Fruit fly (Drosophila melanogaster) whole organism, wandering third instar larva: Measurements from ENCODE around the gene CG32236.

Source experiments
- Abd-B ChIP-seq: fragments of >200 bp; optimal IDR thresholded peaks from 2 replicates; lab custom pipeline; 2017; ENCODE audit warnings: missing biosample characterization, missing genetic modification characterization
- CG32264 ChIP-seq: fragments of 200-800 bp; sonication (Bioruptor generic); optimal IDR thresholded peaks from 2 replicates; lab custom pipeline; 2016; ENCODE audit warnings: missing biosample characterization, missing genetic modification characterization
- CG9705 ChIP-seq: fragments of 200-800 bp; sonication (Bioruptor generic); optimal IDR thresholded peaks from 2 replicates; lab custom pipeline; 2018; ENCODE audit warnings: missing biosample characterization, mild to moderate bottlenecking, missing genetic modification characterization
- CrebA ChIP-seq: fragments of 200-800 bp; sonication (Bioruptor generic); optimal IDR thresholded peaks from 2 replicates; lab custom pipeline; 2016; ENCODE audit warnings: missing biosample characterization, mild to moderate bottlenecking, missing genetic modification characterization, borderline replicate concordance
- Dfd ChIP-seq: fragments of >200 bp; optimal IDR thresholded peaks from 2 replicates; lab custom pipeline; 2017; ENCODE audit warnings: missing biosample characterization, missing genetic modification characterization
- Dif ChIP-seq: fragments of 200-275, 200-300 bp; sonication (Bioruptor generic); optimal IDR thresholded peaks from 2 replicates; lab custom pipeline; 2018; ENCODE audit warnings: missing biosample characterization, missing genetic modification characterization; ENCODE audit not compliant: partially characterized antibody
- GATAd ChIP-seq: sonication (Bioruptor generic); optimal IDR thresholded peaks from 2 replicates; lab custom pipeline; 2016; ENCODE audit warnings: missing biosample characterization, missing genetic modification characterization
- HLH106 ChIP-seq: fragments of 200-800 bp; optimal IDR thresholded peaks from 3 replicates; lab custom pipeline; 2019; ENCODE audit warnings: missing biosample characterization, mild to moderate bottlenecking, missing genetic modification characterization, moderate library complexity
- Hnf4 ChIP-seq: fragments of 200-800 bp; sonication (Bioruptor generic); optimal IDR thresholded peaks from 2 replicates; lab custom pipeline; 2016; ENCODE audit warnings: missing biosample characterization, mild to moderate bottlenecking, missing genetic modification characterization
- Hr78 ChIP-seq: fragments of >200 bp; optimal IDR thresholded peaks from 2 replicates; lab custom pipeline; 2017; ENCODE audit warnings: missing biosample characterization, missing genetic modification characterization
- Hr83 ChIP-seq: fragments of 200-300 bp; sonication (Bioruptor generic); optimal IDR thresholded peaks from 2 replicates; lab custom pipeline; 2016; ENCODE audit warnings: missing biosample characterization, mild to moderate bottlenecking, missing genetic modification characterization, moderate library complexity; ENCODE audit not compliant: poor library complexity, severe bottlenecking
- Jra ChIP-seq: sonication (Bioruptor generic); optimal IDR thresholded peaks from 2 replicates; lab custom pipeline; 2016; ENCODE audit warnings: missing biosample characterization, missing genetic modification characterization
- Myc ChIP-seq: fragments of >200 bp; optimal IDR thresholded peaks from 2 replicates; lab custom pipeline; 2017
- N ChIP-seq: fragments of >200 bp; optimal IDR thresholded peaks from 2 replicates; lab custom pipeline; 2018; ENCODE audit warnings: missing biosample characterization, missing external identifiers, missing genetic modification characterization
- OdsH ChIP-seq: fragments of 200-800 bp; sonication (Bioruptor generic); optimal IDR thresholded peaks from 2 replicates; lab custom pipeline; 2016; ENCODE audit warnings: missing biosample characterization, mild to moderate bottlenecking, missing genetic modification characterization
- Rel ChIP-seq, 2 experiments: fragments of 200-800 bp; sonication (Bioruptor generic) in 1 of 2; optimal IDR thresholded peaks; 2 replicates in 1 of 2; 3 replicates in 1 of 2; lab custom pipeline; 2016 to 2019; ENCODE audit warnings: mild to moderate bottlenecking in 2 of 2, missing biosample characterization in 2 of 2, missing genetic modification characterization in 2 of 2, moderate library complexity in 1 of 2
- Sp1 ChIP-seq: fragments of 200-800 bp; sonication (Bioruptor generic); optimal IDR thresholded peaks from 3 replicates; lab custom pipeline; 2019; ENCODE audit warnings: missing biosample characterization, mild to moderate bottlenecking, missing genetic modification characterization, moderate library complexity
- Vsx2 ChIP-seq: fragments of 200-300, 225-300 bp; sonication (Bioruptor generic); optimal IDR thresholded peaks from 2 replicates; lab custom pipeline; 2018; ENCODE audit warnings: missing biosample characterization, missing genetic modification characterization; ENCODE audit not compliant: partially characterized antibody
- br ChIP-seq: fragments of 200-800 bp; sonication (Bioruptor generic); optimal IDR thresholded peaks from 2 replicates; lab custom pipeline; 2016; ENCODE audit warnings: missing biosample characterization, missing genetic modification characterization
- brk ChIP-seq: fragments of 200-800 bp; sonication (Bioruptor generic); optimal IDR thresholded peaks from 2 replicates; lab custom pipeline; 2016; ENCODE audit warnings: missing biosample characterization, mild to moderate bottlenecking, missing genetic modification characterization
- dmrt93B ChIP-seq: fragments of 200-800 bp; sonication (Bioruptor generic); optimal IDR thresholded peaks from 2 replicates; lab custom pipeline; 2018; ENCODE audit warnings: missing biosample characterization, mild to moderate bottlenecking, missing genetic modification characterization
- dsf ChIP-seq: sonication (Bioruptor generic); optimal IDR thresholded peaks from 2 replicates; lab custom pipeline; 2016; ENCODE audit warnings: missing biosample characterization, missing genetic modification characterization, borderline replicate concordance
- ey ChIP-seq: fragments of 200-800 bp; sonication (Bioruptor generic); optimal IDR thresholded peaks from 2 replicates; lab custom pipeline; 2016; ENCODE audit warnings: missing biosample characterization, missing genetic modification characterization
- foxo ChIP-seq, 2 experiments: fragments of 200-800 bp; sonication (Bioruptor generic); optimal IDR thresholded peaks; 2 replicates in 1 of 2; 3 replicates in 1 of 2; lab custom pipeline; 2016 to 2017; ENCODE audit warnings: missing biosample characterization in 2 of 2, missing genetic modification characterization in 2 of 2
- fru ChIP-seq: fragments of 200-800 bp; sonication (Bioruptor generic); optimal IDR thresholded peaks from 3 replicates; lab custom pipeline; 2016; ENCODE audit warnings: missing biosample characterization, mild to moderate bottlenecking, missing genetic modification characterization
- h ChIP-seq: fragments of 200-800 bp; sonication (Bioruptor generic); optimal IDR thresholded peaks from 3 replicates; lab custom pipeline; 2016; ENCODE audit warnings: missing biosample characterization, mild to moderate bottlenecking, missing genetic modification characterization
- jim ChIP-seq: fragments of 175-275, 200-325 bp; sonication (Bioruptor generic); optimal IDR thresholded peaks from 2 replicates; lab custom pipeline; 2016; ENCODE audit warnings: missing biosample characterization, mild to moderate bottlenecking, missing genetic modification characterization
- lola ChIP-seq: fragments of >200 bp; optimal IDR thresholded peaks from 2 replicates; lab custom pipeline; 2017; ENCODE audit warnings: missing biosample characterization, missing genetic modification characterization
- psq ChIP-seq: fragments of 200-800 bp; sonication (Bioruptor generic); optimal IDR thresholded peaks from 3 replicates; lab custom pipeline; 2017; ENCODE audit warnings: missing biosample characterization, mild to moderate bottlenecking, missing genetic modification characterization, moderate library complexity
- rgr ChIP-seq: fragments of 200-800 bp; sonication (Bioruptor generic); optimal IDR thresholded peaks from 3 replicates; lab custom pipeline; 2016; ENCODE audit warnings: missing biosample characterization, mild to moderate bottlenecking, missing genetic modification characterization
- sage ChIP-seq: fragments of 200-800 bp; sonication (Bioruptor generic); optimal IDR thresholded peaks from 2 replicates; lab custom pipeline; 2016; ENCODE audit warnings: missing biosample characterization, mild to moderate bottlenecking, missing genetic modification characterization
- sv ChIP-seq: fragments of 200-800 bp; sonication (Bioruptor generic); optimal IDR thresholded peaks from 3 replicates; lab custom pipeline; 2016; ENCODE audit warnings: missing biosample characterization, missing genetic modification characterization
- tai ChIP-seq: sonication (Bioruptor generic); optimal IDR thresholded peaks from 2 replicates; lab custom pipeline; 2016; ENCODE audit warnings: missing biosample characterization, missing genetic modification characterization
- usp ChIP-seq: fragments of >200 bp; optimal IDR thresholded peaks from 2 replicates; lab custom pipeline; 2017; ENCODE audit warnings: missing biosample characterization, missing genetic modification characterization
- woc ChIP-seq: sonication (Bioruptor generic); optimal IDR thresholded peaks from 2 replicates; lab custom pipeline; 2016; ENCODE audit warnings: missing biosample characterization, mild to moderate bottlenecking, missing genetic modification characterization

CG32236 gene

DNA sequence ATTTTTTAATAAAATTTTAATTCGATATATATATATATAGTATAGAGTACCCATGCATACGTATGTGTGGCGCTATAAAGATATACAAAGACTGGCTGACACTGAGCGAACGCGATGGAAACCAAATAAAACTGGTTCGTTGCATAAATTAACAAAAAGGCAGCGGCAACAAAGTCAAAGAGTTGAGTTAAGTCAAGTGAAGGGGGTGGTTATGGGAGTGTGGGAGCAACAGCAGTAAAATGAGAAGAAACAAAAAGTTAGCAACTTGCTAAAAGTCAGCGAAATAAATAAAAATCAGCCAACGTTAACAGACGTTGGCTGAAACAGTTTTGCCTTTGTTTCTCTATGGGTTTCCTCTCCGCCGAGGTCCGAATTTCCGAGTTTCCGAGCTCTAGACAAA is 31.3 kb upstream of the CG32236 start:
- peak; percentile 37 for TF ChIP-seq jim (GFP tag; lab: Kevin White, UChicago)
- no peak for TF ChIP-seq CG32264 (GFP tag; lab: Kevin White, UChicago)

DNA sequence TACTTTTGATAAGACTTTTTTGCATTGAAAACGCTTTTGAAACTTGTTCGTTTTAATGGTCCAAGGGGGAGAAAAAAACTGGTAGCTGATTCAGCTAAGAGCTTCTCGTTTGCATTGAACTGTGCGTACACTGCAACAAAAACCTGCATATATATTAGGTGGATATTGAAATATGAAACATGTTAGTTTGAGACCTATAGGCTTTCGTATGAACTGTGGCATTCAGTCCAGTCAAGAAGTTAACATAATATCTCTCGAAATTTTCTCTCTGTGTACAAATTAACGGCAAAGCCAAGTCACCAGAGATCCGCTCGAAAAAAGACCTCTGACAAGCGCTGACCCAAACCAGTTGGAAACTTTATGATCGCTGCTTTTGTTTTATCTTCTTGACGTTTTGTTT is 30.8 kb upstream of the CG32236 start:
- TF ChIP-seq Abd-B (GFP tag; lab: Kevin White, UChicago) (no peak), psq (GFP tag; lab: Kevin White, UChicago) (peak; percentile 69), OdsH (peak; percentile 85), Hr83 (GFP tag; lab: Kevin White, UChicago) (peak; percentile 72), jim (GFP tag; lab: Kevin White, UChicago) (no peak), rgr (peak; percentile 83), Dfd (GFP tag; lab: Kevin White, UChicago) (no peak), woc (peak; percentile 29), Rel (GFP tag; optimal IDR thresholded peaks at IDR 0.05; lab: Kevin White, UChicago) (no peak), Rel (tag; optimal IDR thresholded peaks at IDR 0.05; lab: Kevin White, UChicago) (peak; percentile 18), sv (GFP tag; lab: Kevin White, UChicago) (peak; percentile 59), ey (GFP tag; lab: Kevin White, UChicago) (peak; percentile 84), Hnf4 (peak; percentile 81), Jra (no peak), sage (GFP tag; lab: Kevin White, UChicago) (peak; percentile 67), Vsx2 (no peak), CG32264 (GFP tag; lab: Kevin White, UChicago) (peak; percentile 31), br (GFP tag; lab: Kevin White, UChicago) (peak; percentile 84), Dif (GFP tag; lab: Kevin White, UChicago) (no peak), h (peak; percentile 88), lola (GFP tag; lab: Kevin White, UChicago) (no peak), CG9705 (GFP tag; lab: Kevin White, UChicago) (peak; percentile 82), CrebA (GFP tag; lab: Kevin White, UChicago) (no peak), tai (GFP tag; lab: Kevin White, UChicago) (peak; percentile 69), Myc (lab: Kevin White, UChicago) (no peak), Hr78 (GFP tag; lab: Kevin White, UChicago) (no peak), Sp1 (peak; percentile 77), brk (peak; percentile 48), GATAd (GFP tag; lab: Kevin White, UChicago) (peak; percentile 53), fru (GFP tag; lab: Kevin White, UChicago) (peak; percentile 86), HLH106 (peak; percentile 82), foxo (GFP tag; optimal IDR thresholded peaks at IDR 0.05; lab: Kevin White, UChicago) (peak in 1 of 2 experiments; percentile 77), dmrt93B (GFP tag; lab: Kevin White, UChicago) (peak; percentile 77)

DNA sequence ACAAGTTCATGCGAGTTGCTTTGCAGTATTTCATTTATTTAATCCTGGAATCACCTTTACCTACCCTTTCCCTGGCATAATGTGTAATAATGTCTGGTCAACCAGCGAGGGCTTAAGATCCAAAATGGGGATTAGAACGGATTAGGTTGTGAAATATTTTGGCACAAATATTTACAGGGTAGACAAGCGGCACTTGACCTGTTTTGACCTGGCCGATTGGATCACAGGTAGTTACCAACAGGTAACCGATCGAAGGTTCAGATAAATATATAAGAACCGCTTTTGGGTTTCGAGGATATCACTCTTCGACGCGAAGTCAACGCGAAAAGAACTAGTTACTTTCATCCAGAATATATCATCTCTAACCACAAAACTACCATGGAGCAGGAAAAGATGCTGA is 30.1 kb upstream of the CG32236 start, which contains the start of gene CG13713:
CG13713 (plus strand) TSS at position 301 of the 400 bp plus-strand sequence.
- TF ChIP-seq Hr78 (GFP tag; lab: Kevin White, UChicago) = no peak

DNA sequence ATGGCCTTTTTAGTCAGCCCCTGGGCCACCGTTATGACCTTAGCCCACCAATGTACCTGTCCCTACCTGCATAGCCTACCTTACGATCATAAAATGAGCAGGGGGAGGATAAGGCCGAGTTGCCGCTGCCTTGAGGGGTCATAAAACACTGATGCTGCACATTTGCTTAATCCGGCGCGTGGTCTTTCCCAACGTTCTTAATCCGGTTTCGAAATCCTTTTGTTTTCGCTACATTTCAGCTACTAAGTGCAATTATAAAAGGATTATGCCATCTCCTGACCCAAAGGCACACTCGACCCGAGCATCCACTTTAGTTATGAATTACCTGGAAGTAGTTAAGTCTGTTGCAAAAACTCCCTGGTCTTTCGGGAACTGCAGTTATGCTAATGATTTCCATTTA is 29.2 kb upstream of the CG32236 start:
- no peak for TF ChIP-seq Dif (GFP tag; lab: Kevin White, UChicago)
- no peak for TF ChIP-seq GATAd (GFP tag; lab: Kevin White, UChicago)
- no peak for TF ChIP-seq lola (GFP tag; lab: Kevin White, UChicago)
- no peak for TF ChIP-seq CG9705 (GFP tag; lab: Kevin White, UChicago)
- no peak for TF ChIP-seq Vsx2
- TF ChIP-seq Hr83 (GFP tag; lab: Kevin White, UChicago) = no peak
- no peak for TF ChIP-seq Jra
- no peak for TF ChIP-seq brk
- TF ChIP-seq usp = no peak
- TF ChIP-seq dsf (GFP tag; lab: Kevin White, UChicago) = no peak
- TF ChIP-seq foxo (GFP tag; optimal IDR thresholded peaks at IDR 0.05; lab: Kevin White, UChicago) = no peak
- no peak for TF ChIP-seq h
- no peak for TF ChIP-seq Abd-B (GFP tag; lab: Kevin White, UChicago)
- TF ChIP-seq HLH106 = no peak
- TF ChIP-seq N = no peak
- TF ChIP-seq, all 38 proteins: peak for 0
